Worm (Caenorhabditis elegans) whole organism, L1 larva: ENCODE data around the gene usp-46.

Source experiments
- ama-1 ChIP-seq: fragments of 150-350 bp; optimal IDR thresholded peaks from 2 replicates; lab custom pipeline; 2014
- ceh-82 ChIP-seq, 3 experiments: fragments of 150-350 bp in 1 of 3; sonication (generic microtip) in 2 of 3; optimal IDR thresholded peaks; 2 replicates each; lab custom pipeline; 2014 to 2017; ENCODE audit warnings: missing biosample characterization in 3 of 3, missing genetic modification characterization in 3 of 3
- ceh-90 ChIP-seq: sonication (generic microtip); optimal IDR thresholded peaks from 2 replicates; lab custom pipeline; 2016; ENCODE audit warnings: missing genetic modification characterization, missing compliant biosample characterization
- efl-3 ChIP-seq: fragments of 200-800 bp; sonication (Bioruptor generic); optimal IDR thresholded peaks from 2 replicates; lab custom pipeline; 2018; ENCODE audit warnings: mild to moderate bottlenecking, missing genetic modification characterization, missing compliant biosample characterization
- fkh-10 ChIP-seq: sonication (generic microtip); optimal IDR thresholded peaks from 2 replicates; lab custom pipeline; 2017; ENCODE audit warnings: missing biosample characterization, missing genetic modification reagents, missing genetic modification characterization
- irx-1 ChIP-seq: sonication (generic microtip); optimal IDR thresholded peaks from 2 replicates; lab custom pipeline; 2016; ENCODE audit warnings: missing genetic modification characterization, missing compliant biosample characterization
- lin-14 ChIP-seq: fragments of 200-800 bp; sonication (Bioruptor generic); optimal IDR thresholded peaks from 2 replicates; lab custom pipeline; 2018; ENCODE audit warnings: mild to moderate bottlenecking, missing genetic modification characterization, moderate library complexity, missing compliant biosample characterization
- lin-35 ChIP-seq, 2 experiments: fragments of 150-350 bp; optimal IDR thresholded peaks; 2 replicates each; lab custom pipeline; 2014; ENCODE audit warnings: missing biosample characterization in 2 of 2, missing genetic modification characterization in 2 of 2, missing genetic modification reagents in 2 of 2
- mdl-1 ChIP-seq, 2 experiments: fragments of 150-350 bp; optimal IDR thresholded peaks; 2 replicates each; lab custom pipeline; 2014 to 2017; ENCODE audit warnings: missing biosample characterization in 2 of 2, missing genetic modification characterization in 2 of 2, inconsistent platforms in 1 of 2
- nhr-12 ChIP-seq: sonication (generic microtip); optimal IDR thresholded peaks from 2 replicates; lab custom pipeline; 2017; ENCODE audit warnings: missing biosample characterization, missing genetic modification characterization
- nhr-28 ChIP-seq: fragments of 150-350 bp; optimal IDR thresholded peaks from 2 replicates; lab custom pipeline; 2014; ENCODE audit warnings: missing biosample characterization, missing genetic modification characterization
- snpc-4 ChIP-seq: fragments of 150-350 bp; optimal IDR thresholded peaks from 2 replicates; lab custom pipeline; 2014; ENCODE audit warnings: missing biosample characterization, missing genetic modification characterization
- xbp-1 ChIP-seq: sonication (generic microtip); optimal IDR thresholded peaks from 2 replicates; lab custom pipeline; 2016; ENCODE audit warnings: missing genetic modification characterization, missing compliant biosample characterization
- ztf-11 ChIP-seq, 2 experiments: sonication (generic microtip); optimal IDR thresholded peaks; 2 replicates each; lab custom pipeline; 2016 to 2017; ENCODE audit warnings: missing genetic modification characterization in 2 of 2, missing biosample characterization in 1 of 2, missing compliant biosample characterization in 1 of 2

- TF ChIP-seq irx-1 (no peak), lin-35 (GFP tag; optimal IDR thresholded peaks at IDR 0.05; lab: Kevin White, UChicago) (peak; percentile 88 to 91), snpc-4 (tag; lab: Kevin White, UChicago) (peak; percentile 43), efl-3 (GFP tag; lab: Kevin White, UChicago) (no peak), ceh-90 (tag; lab: Kevin White, UChicago) (no peak), mdl-1 (tag; optimal IDR thresholded peaks at IDR 0.05; lab: Kevin White, UChicago) (peak in 1 of 2 experiments; percentile 81), lin-14 (GFP tag; lab: Kevin White, UChicago) (peak; percentile 93), nhr-28 (tag; lab: Kevin White, UChicago) (no peak), xbp-1 (tag; lab: Kevin White, UChicago) (peak; percentile 67), ceh-82 (tag; optimal IDR thresholded peaks at IDR 0.05; lab: Kevin White, UChicago) (peak; percentile 74 to 95 (median 83)), nhr-12 (tag; lab: Kevin White, UChicago) (no peak), ama-1 (lab: Kevin White, UChicago) (peak; percentile 56), fkh-10 (peak; percentile 2), ztf-11 (tag; optimal IDR thresholded peaks at IDR 0.05; lab: Kevin White, UChicago) (peak in 1 of 2 experiments; percentile 18)
Observed at ce11 chrIII:9780665-9781304, 4.4 kb downstream of the usp-46 start, which contains the start of gene vha-1.
